Worm (Caenorhabditis elegans) whole organism, L1 larva: ENCODE data around the gene K11H12.5.

ENCODE experiments used
- efl-1 ChIP-seq, 4 experiments: fragments of 150-350 bp; optimal IDR thresholded peaks in 3 of 4; peaks in 1 of 4; 1 replicate in 1 of 4; 2 replicates in 3 of 4; lab custom pipeline; 2014; ENCODE audit warnings: missing biosample characterization in 2 of 4, missing genetic modification characterization in 2 of 4, missing genetic modification reagents in 2 of 4
- egl-27 ChIP-seq, 2 experiments: fragments of 150-350 bp in 1 of 2; sonication (generic microtip); optimal IDR thresholded peaks; 3 replicates each; lab custom pipeline; 2017 to 2018; ENCODE audit warnings: missing biosample characterization in 2 of 2, missing genetic modification characterization in 2 of 2, missing genetic modification reagents in 2 of 2

DNA sequence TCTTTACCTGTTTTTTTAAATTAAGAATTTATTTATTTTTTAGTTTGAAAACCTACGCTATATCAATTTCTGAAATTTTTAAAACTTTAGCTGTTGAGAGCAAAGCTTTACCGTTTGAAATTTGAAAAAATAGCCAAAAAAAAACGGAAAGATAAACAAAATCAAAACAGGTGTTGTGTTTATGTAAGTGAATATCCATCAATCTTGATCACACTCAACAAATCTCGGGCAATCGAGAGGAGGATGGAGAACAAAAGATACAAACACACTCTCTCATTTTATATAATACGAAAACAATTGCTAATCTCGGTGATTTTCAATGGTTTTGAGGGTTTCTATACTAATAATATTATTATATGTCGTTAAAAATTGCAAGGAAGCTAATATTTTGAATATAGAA is 14.8 kb upstream of the K11H12.5 start:
- TF ChIP-seq efl-1 (optimal IDR thresholded peaks at IDR 0.05; lab: Kevin White, UChicago) (no peak), efl-1 (GFP tag; optimal IDR thresholded peaks at IDR 0.05 in 1 of 2; lab: Kevin White, UChicago) (no peak), egl-27 (tag; optimal IDR thresholded peaks at IDR 0.05; lab: Kevin White, UChicago) (no peak)
